Worm (Caenorhabditis elegans): ENCODE measurements around the gene C16C8.20.

DNA sequence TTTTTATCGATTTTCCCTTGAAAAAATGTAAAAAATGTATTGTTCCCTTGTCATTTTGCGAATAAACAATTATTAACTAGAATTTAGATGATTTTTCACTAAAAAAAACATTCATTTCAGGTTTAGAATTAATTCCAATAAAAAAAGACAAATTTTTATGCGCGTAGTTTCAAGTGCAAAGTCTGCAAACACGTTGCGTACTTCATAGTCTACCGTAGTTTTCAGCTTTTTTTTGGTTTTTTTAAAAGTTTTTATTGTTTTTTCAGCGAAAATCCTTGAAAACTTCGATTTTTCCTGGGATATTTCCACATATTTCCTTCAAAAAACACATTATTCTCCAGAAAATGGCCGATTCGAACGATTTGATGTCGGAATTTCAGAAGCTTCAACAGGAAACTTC, 6.8 kb downstream of the C16C8.20 start, which contains the start of gene C16C8.11:
- TF ChIP-seq pha-4 (tag; optimal IDR thresholded peaks at IDR 0.05) (no peak), elt-3 (tag; optimal IDR thresholded peaks at IDR 0.05) (no peak), lsy-2 (tag; optimal IDR thresholded peaks at IDR 0.05) (no peak), nhr-76 (tag; optimal IDR thresholded peaks at IDR 0.05) (no peak), nhr-28 (tag; optimal IDR thresholded peaks at IDR 0.05) (no peak), unc-62 (GFP tag; optimal IDR thresholded peaks at IDR 0.05) (no peak), flh-1 (GFP tag; optimal IDR thresholded peaks at IDR 0.05) (no peak)

Data from whole organism, mixed stage, embryonic.